Worm (Caenorhabditis elegans) whole organism, L4 larva: ENCODE measurements around the gene acd-4.

Source experiments
- egl-27 ChIP-seq: sonication (generic microtip); optimal IDR thresholded peaks from 3 replicates; lab custom pipeline; 2017; ENCODE audit warnings: missing biosample characterization, missing genetic modification reagents, missing genetic modification characterization
- gei-8 ChIP-seq: fragments of 200-800 bp; sonication (Bioruptor generic); optimal IDR thresholded peaks from 2 replicates; lab custom pipeline; 2018; ENCODE audit warnings: mild to moderate bottlenecking, missing genetic modification characterization, missing compliant biosample characterization
- lin-13 ChIP-seq: fragments of 150-350 bp; optimal IDR thresholded peaks from 2 replicates; lab custom pipeline; 2014; ENCODE audit warnings: missing biosample characterization, missing genetic modification reagents, missing genetic modification characterization
- lin-39 ChIP-seq: fragments of 150-350 bp; optimal IDR thresholded peaks from 2 replicates; lab custom pipeline; 2014; ENCODE audit warnings: missing biosample characterization, missing genetic modification reagents, missing genetic modification characterization
- madf-5 ChIP-seq, 2 experiments: fragments of 200-800 bp; sonication (Bioruptor generic); IDR thresholded peaks; 2 replicates each; pipeline ENCODE4 v1.3.6; 2022; ENCODE audit warnings: missing compliant biosample characterization in 2 of 2, missing genetic modification characterization in 2 of 2
- nhr-10 ChIP-seq: fragments of 150-350 bp; optimal IDR thresholded peaks from 2 replicates; lab custom pipeline; 2014; ENCODE audit warnings: missing biosample characterization, missing genetic modification characterization
- nhr-28 ChIP-seq: fragments of 150-350 bp; optimal IDR thresholded peaks from 2 replicates; lab custom pipeline; 2014; ENCODE audit warnings: missing biosample characterization, missing genetic modification characterization
- zag-1 ChIP-seq: fragments of 150-350 bp; optimal IDR thresholded peaks from 2 replicates; lab custom pipeline; 2014; ENCODE audit warnings: missing biosample characterization, missing genetic modification characterization

DNA sequence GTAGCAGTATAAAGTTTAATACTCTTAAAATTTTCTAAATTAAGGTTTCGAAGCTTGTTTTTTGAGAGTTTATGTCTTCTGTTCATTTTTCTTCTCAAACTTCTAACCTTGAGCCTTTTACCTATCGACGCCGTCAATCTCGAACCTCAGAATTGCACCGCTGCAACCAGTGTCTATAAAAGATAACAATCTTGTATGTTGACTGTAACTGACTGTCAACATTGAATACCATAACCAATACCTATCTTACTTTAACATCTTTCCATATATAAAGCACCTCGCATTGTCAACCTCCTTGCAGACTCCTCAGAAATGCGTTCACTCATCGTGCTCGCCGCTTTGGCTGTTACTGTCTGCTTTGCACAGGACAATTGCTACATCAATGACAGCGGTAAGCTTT, 19.3 kb upstream of the acd-4 start, which contains the start of gene grd-5:
- TF ChIP-seq gei-8 (GFP tag; lab: Kevin White, UChicago) (no peak), nhr-10 (tag; lab: Kevin White, UChicago) (no peak), egl-27 (tag; lab: Kevin White, UChicago) (no peak), madf-5 (GFP tag; IDR thresholded peaks at IDR 0.05; lab: Robert Waterston, UW) (no peak), lin-39 (no peak), zag-1 (tag; lab: Kevin White, UChicago) (no peak), lin-13 (GFP tag; lab: Kevin White, UChicago) (no peak), nhr-28 (tag; lab: Kevin White, UChicago) (no peak)
